Worm (Caenorhabditis elegans): Measurements from ENCODE around the gene icl-1.

DNA sequence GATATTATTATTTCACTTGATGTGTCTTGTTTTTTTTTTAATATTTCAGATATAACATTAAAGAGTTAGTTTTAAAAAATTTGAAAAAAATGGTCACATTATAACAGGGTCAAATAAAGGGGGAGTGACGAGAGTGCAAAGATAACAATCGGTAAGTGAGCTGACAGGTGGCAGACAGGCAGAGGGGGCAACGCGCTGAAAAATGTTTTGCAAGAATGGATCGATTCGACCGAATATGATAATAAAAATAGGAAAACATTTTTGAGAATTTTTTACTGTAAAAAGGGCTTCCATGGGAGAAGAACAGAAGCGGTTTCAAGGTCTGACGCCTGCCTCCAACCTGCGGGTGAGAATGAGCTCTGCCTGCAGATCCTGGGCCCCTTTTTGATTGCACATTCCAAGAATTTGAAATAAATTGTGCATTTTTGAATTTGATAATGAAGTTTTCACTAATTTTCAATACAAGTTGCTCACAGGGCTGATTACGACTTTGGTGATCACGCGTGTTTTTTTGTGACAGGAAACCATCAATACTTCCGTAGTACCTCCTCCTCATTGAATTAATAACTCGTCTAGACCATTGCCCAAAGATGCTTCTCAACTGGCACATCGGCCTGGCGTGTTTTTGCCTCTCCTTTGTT, 28.2 kb downstream of the icl-1 start, which contains the start of the genes ugt-29 and srx-5:
- TF ChIP-seq unc-55 (GFP tag; optimal IDR thresholded peaks at IDR 0.05) (no peak), blmp-1 (tag; optimal IDR thresholded peaks at IDR 0.05; ENCODE audit: insufficient read depth) (no peak), mdl-1 (tag; optimal IDR thresholded peaks at IDR 0.05) (no peak), peb-1 (tag; optimal IDR thresholded peaks at IDR 0.05) (no peak), snpc-4 (tag; optimal IDR thresholded peaks at IDR 0.05) (no peak), mbf-1 (tag; optimal IDR thresholded peaks at IDR 0.05) (no peak), lin-39 (tag; optimal IDR thresholded peaks at IDR 0.05) (no peak), nhr-11 (tag; optimal IDR thresholded peaks at IDR 0.05) (no peak), lin-13 (GFP tag; optimal IDR thresholded peaks at IDR 0.05) (no peak), unc-62 (GFP tag; optimal IDR thresholded peaks at IDR 0.05) (no peak), ztf-4 (tag; optimal IDR thresholded peaks at IDR 0.05) (no peak)
